Fruit fly (Drosophila melanogaster) whole organism, embryonic: ENCODE measurements around the gene Nepl18.
A peak's percentile ranks its signal among the peaks of the same experiment; 100 is the strongest.

ENCODE experiments used
- Asciz ChIP-seq: fragments of 200-800 bp; sonication (Bioruptor generic); optimal IDR thresholded peaks from 2 replicates; lab custom pipeline; 2017; ENCODE audit warnings: missing biosample characterization, mild to moderate bottlenecking, missing genetic modification characterization, missing genetic modification reagents
- Atf6 ChIP-seq: fragments of 200-800 bp; sonication (Bioruptor generic); IDR thresholded peaks from 2 replicates; pipeline ENCODE4 v1.3.6; 2022; ENCODE audit warnings: missing biosample characterization, missing genetic modification characterization
- BtbVII ChIP-seq: fragments of 200-800 bp; sonication (Bioruptor generic); optimal IDR thresholded peaks from 3 replicates; lab custom pipeline; 2017; ENCODE audit warnings: missing biosample characterization, mild to moderate bottlenecking, missing genetic modification characterization
- CG10654 ChIP-seq: fragments of 200-800 bp; sonication (Bioruptor generic); optimal IDR thresholded peaks from 2 replicates; lab custom pipeline; 2016; ENCODE audit warnings: missing biosample characterization, missing genetic modification characterization
- CG11085 ChIP-seq: fragments of 200-800 bp; sonication (Bioruptor generic); IDR thresholded peaks from 2 replicates; pipeline ENCODE4 v1.3.6; 2022; ENCODE audit warnings: missing biosample characterization, missing genetic modification characterization
- CG11456 ChIP-seq: fragments of 200-800 bp; sonication (Bioruptor generic); IDR thresholded peaks from 3 replicates; pipeline ENCODE4 v1.3.6; 2022; ENCODE audit warnings: missing biosample characterization, missing genetic modification characterization
- CG12769 ChIP-seq: fragments of 200-800 bp; sonication (Bioruptor generic); optimal IDR thresholded peaks from 2 replicates; lab custom pipeline; 2019; ENCODE audit warnings: missing biosample characterization, mild to moderate bottlenecking, missing genetic modification characterization, moderate library complexity
- CG14014 ChIP-seq: fragments of 200-800 bp; sonication (Bioruptor generic); IDR thresholded peaks from 2 replicates; pipeline ENCODE4 v1.3.6; 2022; ENCODE audit warnings: missing biosample characterization, missing genetic modification characterization
- CG15514 ChIP-seq: fragments of 200-800 bp; sonication (Bioruptor generic); optimal IDR thresholded peaks from 3 replicates; lab custom pipeline; 2017; ENCODE audit warnings: missing biosample characterization, missing genetic modification characterization, mild to moderate bottlenecking, moderate library complexity, missing genetic modification reagents
- CG15696 ChIP-seq: fragments of 200-800 bp; sonication (Bioruptor generic); optimal IDR thresholded peaks from 2 replicates; lab custom pipeline; 2019; ENCODE audit warnings: missing biosample characterization, mild to moderate bottlenecking, missing genetic modification characterization, moderate library complexity
- CG2889 ChIP-seq: fragments of 200-800 bp; sonication (Bioruptor generic); IDR thresholded peaks from 3 replicates; pipeline ENCODE4 v1.3.6; 2022; ENCODE audit warnings: missing biosample characterization, missing genetic modification characterization
- CG32772 ChIP-seq: fragments of 200-800 bp; sonication (Bioruptor generic); IDR thresholded peaks from 2 replicates; pipeline ENCODE4 v1.3.6; 2022; ENCODE audit warnings: missing biosample characterization, missing genetic modification characterization
- CG3407 ChIP-seq: fragments of 200-800 bp; sonication (Bioruptor generic); optimal IDR thresholded peaks from 2 replicates; lab custom pipeline; 2018; ENCODE audit warnings: missing biosample characterization, mild to moderate bottlenecking, missing genetic modification characterization
- CG3838 ChIP-seq: fragments of 200-800 bp; sonication (Bioruptor generic); optimal IDR thresholded peaks from 3 replicates; lab custom pipeline; 2016; ENCODE audit warnings: missing biosample characterization, missing genetic modification characterization
- CG3847 ChIP-seq: fragments of 200-800 bp; sonication (Bioruptor generic); IDR thresholded peaks from 2 replicates; pipeline ENCODE4 v1.3.6; 2022; ENCODE audit warnings: missing biosample characterization, missing genetic modification characterization
- CG6175 ChIP-seq: fragments of 200-800 bp; sonication (Bioruptor generic); IDR thresholded peaks from 3 replicates; pipeline ENCODE4 v1.3.6; 2022; ENCODE audit warnings: missing biosample characterization, missing genetic modification characterization
- CG7839 ChIP-seq: fragments of 200-800 bp; sonication (Bioruptor generic); optimal IDR thresholded peaks from 3 replicates; lab custom pipeline; 2018; ENCODE audit warnings: missing biosample characterization, mild to moderate bottlenecking, missing genetic modification characterization, moderate library complexity
- CG8290 ChIP-seq, 3 experiments: fragments of 200-800 bp; sonication (Bioruptor generic); optimal IDR thresholded peaks; 2 replicates each; lab custom pipeline; 2016 to 2019; ENCODE audit warnings: missing biosample characterization in 3 of 3, missing genetic modification characterization in 3 of 3, mild to moderate bottlenecking in 2 of 3, moderate library complexity in 1 of 3
- CG8924 ChIP-seq: fragments of 200-800 bp; optimal IDR thresholded peaks from 3 replicates; lab custom pipeline; 2019; ENCODE audit warnings: missing biosample characterization, mild to moderate bottlenecking, missing genetic modification characterization, moderate library complexity
- Deaf1 ChIP-seq: fragments of 200-800 bp; optimal IDR thresholded peaks from 3 replicates; lab custom pipeline; 2019; ENCODE audit warnings: missing biosample characterization, mild to moderate bottlenecking, missing genetic modification characterization, moderate library complexity
- Ets65A ChIP-seq: fragments of 200-800 bp; sonication (Bioruptor generic); peaks from one replicate; lab custom pipeline; 2016; ENCODE audit warnings: missing biosample characterization, missing genetic modification characterization
- Fer1 ChIP-seq: fragments of 200-800 bp; sonication (Bioruptor generic); optimal IDR thresholded peaks from 2 replicates; lab custom pipeline; 2017; ENCODE audit warnings: missing biosample characterization, mild to moderate bottlenecking, missing genetic modification characterization
- HLH3B ChIP-seq: fragments of 200-800 bp; sonication (Bioruptor generic); IDR thresholded peaks from 2 replicates; pipeline ENCODE4 v1.3.6; 2022; ENCODE audit warnings: missing biosample characterization, missing genetic modification characterization
- Pdp1 ChIP-seq, 2 experiments: fragments of 200-800 bp; sonication (Bioruptor generic); optimal IDR thresholded peaks; 3 replicates each; lab custom pipeline; 2016; ENCODE audit warnings: missing biosample characterization in 2 of 2, missing genetic modification characterization in 2 of 2, mild to moderate bottlenecking in 1 of 2, moderate library complexity in 1 of 2
- Xrp1 ChIP-seq: fragments of 200-800 bp; sonication (Bioruptor generic); IDR thresholded peaks from 2 replicates; pipeline ENCODE4 v1.3.6; 2022; ENCODE audit warnings: missing biosample characterization, missing genetic modification characterization
- amos ChIP-seq: fragments of 200-800 bp; sonication (Bioruptor generic); IDR thresholded peaks from 2 replicates; pipeline ENCODE4 v1.3.6; 2022; ENCODE audit warnings: missing biosample characterization, missing genetic modification characterization; ENCODE audit not compliant: partially characterized antibody
- bab2 ChIP-seq: fragments of 200-800 bp; sonication (Bioruptor generic); optimal IDR thresholded peaks from 2 replicates; lab custom pipeline; 2016; ENCODE audit warnings: missing biosample characterization, missing genetic modification characterization
- bbx ChIP-seq: fragments of 200-800 bp; sonication (Bioruptor generic); IDR thresholded peaks from 2 replicates; pipeline ENCODE4 v1.3.6; 2022; ENCODE audit warnings: missing biosample characterization, missing genetic modification characterization; ENCODE audit not compliant: partially characterized antibody
- cad ChIP-seq: fragments of >200 bp; optimal IDR thresholded peaks from 2 replicates; lab custom pipeline; 2017; ENCODE audit warnings: missing biosample characterization, missing genetic modification characterization
- chinmo ChIP-seq: fragments of 200-800 bp; sonication (Bioruptor generic); IDR thresholded peaks from 4 replicates; pipeline ENCODE4 v1.3.6; 2022; ENCODE audit warnings: missing biosample characterization, missing genetic modification characterization; ENCODE audit not compliant: partially characterized antibody
- chm ChIP-seq: fragments of 200-800 bp; sonication (Bioruptor generic); IDR thresholded peaks from 2 replicates; pipeline ENCODE4 v1.3.6; 2022; ENCODE audit warnings: missing biosample characterization, missing genetic modification characterization
- ci ChIP-seq: fragments of 200-800 bp; sonication (Bioruptor generic); IDR thresholded peaks from 3 replicates; pipeline ENCODE4 v1.3.6; 2022; ENCODE audit warnings: missing biosample characterization, missing genetic modification characterization
- croc ChIP-seq: fragments of 200-800 bp; sonication (Bioruptor generic); conservative IDR thresholded peaks from 3 replicates; pipeline ENCODE4 v1.3.6; 2022; ENCODE audit warnings: missing biosample characterization, missing genetic modification characterization
- dmrt99B ChIP-seq: fragments of 200-800 bp; sonication (Bioruptor generic); optimal IDR thresholded peaks from 2 replicates; lab custom pipeline; 2018; ENCODE audit warnings: missing biosample characterization, mild to moderate bottlenecking, missing genetic modification characterization, moderate library complexity
- dpn ChIP-seq, 2 experiments: fragments of 200-800 bp; sonication (Bioruptor generic); optimal IDR thresholded peaks; 3 replicates each; lab custom pipeline; 2016; ENCODE audit warnings: missing biosample characterization in 2 of 2, missing genetic modification characterization in 2 of 2
- dysf ChIP-seq: fragments of 200-800 bp; sonication (Bioruptor generic); IDR thresholded peaks from 3 replicates; pipeline ENCODE4 v1.3.6; 2022; ENCODE audit warnings: missing biosample characterization, missing genetic modification characterization
- fd64A ChIP-seq: fragments of 200-800 bp; sonication (Bioruptor generic); optimal IDR thresholded peaks from 3 replicates; lab custom pipeline; 2018; ENCODE audit warnings: missing biosample characterization, mild to moderate bottlenecking, missing genetic modification characterization
- fd96Cb ChIP-seq: fragments of 200-800 bp; sonication (Bioruptor generic); optimal IDR thresholded peaks from 2 replicates; lab custom pipeline; 2018; ENCODE audit warnings: missing biosample characterization, mild to moderate bottlenecking, missing genetic modification characterization, moderate library complexity
- grn ChIP-seq: fragments of 200-800 bp; sonication (Bioruptor generic); optimal IDR thresholded peaks from 3 replicates; lab custom pipeline; 2017; ENCODE audit warnings: missing biosample characterization, missing genetic modification characterization
- maf-S ChIP-seq: fragments of 200-800 bp; sonication (Bioruptor generic); optimal IDR thresholded peaks from 2 replicates; lab custom pipeline; 2016; ENCODE audit warnings: missing biosample characterization, missing genetic modification characterization
- mirr ChIP-seq: fragments of 200-800 bp; sonication (Bioruptor generic); optimal IDR thresholded peaks from 3 replicates; lab custom pipeline; 2018; ENCODE audit warnings: missing biosample characterization, mild to moderate bottlenecking, missing genetic modification characterization
- nerfin-2 ChIP-seq: fragments of 200-800 bp; sonication (Bioruptor generic); IDR thresholded peaks from 2 replicates; pipeline ENCODE4 v1.3.6; 2022; ENCODE audit warnings: missing biosample characterization, missing genetic modification characterization; ENCODE audit not compliant: partially characterized antibody
- nom ChIP-seq: fragments of 200-800 bp; sonication (Bioruptor generic); optimal IDR thresholded peaks from 2 replicates; lab custom pipeline; 2017; ENCODE audit warnings: missing biosample characterization, missing genetic modification characterization, mild to moderate bottlenecking, moderate library complexity, missing genetic modification reagents
- ranshi ChIP-seq: fragments of 200-800 bp; sonication (Bioruptor generic); IDR thresholded peaks from 2 replicates; pipeline ENCODE4 v1.3.6; 2022; ENCODE audit warnings: missing biosample characterization, missing genetic modification characterization
- sens ChIP-seq: fragments of 200-800 bp; sonication (Bioruptor generic); peaks from one replicate; lab custom pipeline; 2016; ENCODE audit warnings: missing biosample characterization, missing genetic modification characterization
- sens-2 ChIP-seq: fragments of 200-800 bp; sonication (Bioruptor generic); IDR thresholded peaks from 2 replicates; pipeline ENCODE4 v1.3.6; 2022; ENCODE audit warnings: missing biosample characterization, missing genetic modification characterization
- slbo ChIP-seq: fragments of 200-800 bp; sonication (Bioruptor generic); IDR thresholded peaks from 2 replicates; pipeline ENCODE4 v1.3.6; 2022; ENCODE audit warnings: missing biosample characterization, missing genetic modification characterization
- unc-4 ChIP-seq: fragments of 200-800 bp; sonication (Bioruptor generic); IDR thresholded peaks from 2 replicates; pipeline ENCODE4 v1.3.6; 2022; ENCODE audit warnings: missing biosample characterization, missing genetic modification characterization; ENCODE audit not compliant: partially characterized antibody
- vvl ChIP-seq: fragments of 200-800 bp; sonication (Bioruptor generic); IDR thresholded peaks from 2 replicates; pipeline ENCODE4 v1.3.6; 2022; ENCODE audit warnings: missing biosample characterization, missing genetic modification characterization
- wdn ChIP-seq: fragments of 200-800 bp; sonication (Bioruptor generic); IDR thresholded peaks from 2 replicates; pipeline ENCODE4 v1.3.6; 2022; ENCODE audit warnings: missing biosample characterization, missing genetic modification characterization
- yki ChIP-seq: fragments of >200 bp; optimal IDR thresholded peaks from 3 replicates; lab custom pipeline; 2018

The Nepl18 gene

DNA sequence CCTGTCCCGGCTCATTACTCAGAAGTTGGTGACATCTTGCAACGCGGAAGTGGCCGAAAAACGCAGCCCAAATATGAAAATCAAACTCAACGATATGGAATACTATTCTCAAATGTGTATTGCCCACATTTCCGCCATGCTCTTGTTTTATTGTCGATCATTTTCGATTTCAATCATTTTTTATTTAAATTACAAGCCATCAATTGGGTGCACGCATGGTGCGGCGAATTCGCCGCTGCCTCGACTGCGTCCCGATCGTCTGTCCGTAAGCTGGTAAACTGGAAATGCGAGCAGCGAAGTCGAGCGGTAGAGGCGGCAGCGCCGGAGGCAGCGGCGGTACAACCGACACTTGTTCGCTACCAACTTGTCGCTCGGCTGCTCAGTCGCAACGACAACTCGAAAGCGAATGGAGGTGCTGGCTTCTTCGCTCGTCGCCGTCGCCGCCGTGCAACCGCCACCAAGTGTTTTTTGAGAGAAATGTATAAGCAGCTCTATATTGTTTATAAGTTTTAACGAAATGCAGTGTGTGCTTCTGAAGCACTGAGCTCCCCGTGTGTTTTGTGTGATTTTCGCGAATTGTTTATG, 16.2 kb downstream of the Nepl18 start (continued):
- peak; percentile 11 for TF ChIP-seq CG15514 (GFP tag; lab: Kevin White, UChicago)
- TF ChIP-seq sens: peak; percentile 52
- peak; percentile 68 for TF ChIP-seq chm (GFP tag; lab: Robert Waterston, UW)
- TF ChIP-seq CG6175 (GFP tag; lab: Robert Waterston, UW): peak; percentile 48; the same call in 1 of the 3 replicates
- TF ChIP-seq Xrp1: 0 out of 2 replicates have a peak, but pooled peaks have one; percentile 14
- peak; percentile 29; the same call in 1 of the 2 replicates for TF ChIP-seq amos (GFP tag; lab: Robert Waterston, UW)
- TF ChIP-seq cad (GFP tag; lab: Kevin White, UChicago): no peak
- 0 out of 2 replicates have a peak, but pooled peaks have one; percentile 21 for TF ChIP-seq nerfin-2 (GFP tag; lab: Robert Waterston, UW)
- 0 out of 2 replicates have a peak, but pooled peaks have one; percentile 47 for TF ChIP-seq ranshi (GFP tag; lab: Robert Waterston, UW)
- TF ChIP-seq bab2 (GFP tag; lab: Kevin White, UChicago): no peak
- peak; percentile 54 for TF ChIP-seq bbx
- TF ChIP-seq CG32772: no peak
- peak in 1 of 2 experiments; percentile 11 for TF ChIP-seq dpn (GFP tag; optimal IDR thresholded peaks at IDR 0.05; lab: Kevin White, UChicago)
- no peak for TF ChIP-seq fd64A (GFP tag; lab: Kevin White, UChicago)
- peak; percentile 21; the same call in 1 of the 2 replicates for TF ChIP-seq Atf6 (GFP tag; lab: Robert Waterston, UW)
- TF ChIP-seq grn (GFP tag; lab: Kevin White, UChicago): no peak
- no peak for TF ChIP-seq CG8290 (GFP tag; optimal IDR thresholded peaks at IDR 0.05; lab: Kevin White, UChicago)
- TF ChIP-seq CG8290 (tag; optimal IDR thresholded peaks at IDR 0.05; lab: Kevin White, UChicago): peak in 1 of 2 experiments; percentile 28
- TF ChIP-seq Asciz (GFP tag; lab: Kevin White, UChicago): no peak
- TF ChIP-seq CG3838: no peak
- 0 out of 2 replicates have a peak, but pooled peaks have one; percentile 5 for TF ChIP-seq slbo (GFP tag; lab: Robert Waterston, UW)
- peak; percentile 9 for TF ChIP-seq Fer1 (GFP tag; lab: Kevin White, UChicago)
- TF ChIP-seq CG7839: peak; percentile 9
- TF ChIP-seq unc-4 (GFP tag; lab: Robert Waterston, UW): 0 out of 2 replicates have a peak, but pooled peaks have one; percentile 24
- TF ChIP-seq CG8924 (tag; lab: Kevin White, UChicago): peak; percentile 8
- TF ChIP-seq chinmo (GFP tag; lab: Robert Waterston, UW): peak; percentile 70; the same call in 2 of the 4 replicates
- peak; percentile 18; the same call in 1 of the 2 replicates for TF ChIP-seq CG14014
- no peak for TF ChIP-seq CG2889 (GFP tag; lab: Robert Waterston, UW)
- no peak for TF ChIP-seq dmrt99B (tag; lab: Kevin White, UChicago)
- peak; percentile 29 for TF ChIP-seq CG12769 (tag; lab: Kevin White, UChicago)
- no peak for TF ChIP-seq CG3847
- peak; percentile 80 for TF ChIP-seq Deaf1 (tag; lab: Kevin White, UChicago)
- TF ChIP-seq wdn: no peak

- TF ChIP-seq mirr (GFP tag; lab: Kevin White, UChicago): no peak
- no peak for TF ChIP-seq dysf (GFP tag; lab: Robert Waterston, UW)
- no peak for TF ChIP-seq BtbVII
- TF ChIP-seq croc (GFP tag; lab: Robert Waterston, UW): no peak
- 0 out of 4 replicates have a peak, but pooled peaks have one; percentile 35 for TF ChIP-seq chinmo (GFP tag; lab: Robert Waterston, UW)
- no peak for TF ChIP-seq yki (lab: Kevin White, UChicago)
- TF ChIP-seq HLH3B (GFP tag; lab: Robert Waterston, UW): no peak
- TF ChIP-seq Ets65A (GFP tag; lab: Kevin White, UChicago): peak; percentile 30
- TF ChIP-seq sens-2 (GFP tag; lab: Robert Waterston, UW): no peak
- TF ChIP-seq CG11456 (GFP tag; lab: Robert Waterston, UW): no peak
- peak; percentile 13 for TF ChIP-seq nom (GFP tag; lab: Kevin White, UChicago)
- TF ChIP-seq CG10654 (GFP tag; lab: Kevin White, UChicago): no peak
- TF ChIP-seq vvl (GFP tag; lab: Robert Waterston, UW): no peak
- TF ChIP-seq CG3407 (GFP tag; lab: Kevin White, UChicago): no peak
- no peak for TF ChIP-seq Pdp1 (GFP tag; optimal IDR thresholded peaks at IDR 0.05; lab: Kevin White, UChicago)
- no peak for TF ChIP-seq CG11085 (GFP tag; lab: Robert Waterston, UW)
- TF ChIP-seq fd96Cb (tag; lab: Kevin White, UChicago): no peak
- TF ChIP-seq ci (GFP tag; lab: Robert Waterston, UW): no peak
- TF ChIP-seq maf-S (GFP tag; lab: Kevin White, UChicago): no peak
- no peak for TF ChIP-seq CG15696 (tag; lab: Kevin White, UChicago)
Observed at dm6 chr3R:28895014-28895413, 19.6 kb downstream of the Nepl18 start.
